Worm (Caenorhabditis elegans) whole organism, young adult: ENCODE measurements around the gene T04C12.7.
A peak's percentile ranks its signal among the peaks of the same experiment; 100 is the strongest.

Experiments used
- B0035.1 ChIP-seq: sonication (generic microtip); optimal IDR thresholded peaks from 2 replicates; lab custom pipeline; 2016; ENCODE audit warnings: missing genetic modification characterization, mild to moderate bottlenecking, missing compliant biosample characterization, missing genotype, missing genetic modification reagents
- B0261.1 ChIP-seq: sonication (generic microtip); optimal IDR thresholded peaks from 2 replicates; lab custom pipeline; 2016; ENCODE audit warnings: mild to moderate bottlenecking, missing genetic modification characterization, moderate library complexity, missing compliant biosample characterization
- C06A6.2 ChIP-seq: fragments of 200-800 bp; sonication (Bioruptor generic); conservative IDR thresholded peaks from 2 replicates; pipeline ENCODE4 v1.3.6; 2022; ENCODE audit warnings: missing genetic modification characterization, missing compliant biosample characterization
- D2030.7 ChIP-seq: fragments of 200-800 bp; sonication (Bioruptor generic); IDR thresholded peaks from 2 replicates; pipeline ENCODE4 v1.3.6; 2022; ENCODE audit warnings: missing genetic modification reagents, missing genetic modification characterization, missing compliant biosample characterization
- F10E7.11 ChIP-seq: sonication (generic microtip); optimal IDR thresholded peaks from 2 replicates; lab custom pipeline; 2017; ENCODE audit warnings: mild to moderate bottlenecking, missing genetic modification characterization, moderate library complexity, missing compliant biosample characterization
- F22D6.2 ChIP-seq: sonication (generic microtip); optimal IDR thresholded peaks from 2 replicates; lab custom pipeline; 2016; ENCODE audit warnings: mild to moderate bottlenecking, missing genetic modification characterization, missing compliant biosample characterization
- F37B4.10 ChIP-seq: fragments of 200-800 bp; sonication (Bioruptor generic); IDR thresholded peaks from 2 replicates; pipeline ENCODE4 v1.3.6; 2022; ENCODE audit warnings: missing genetic modification characterization, missing compliant biosample characterization
- F49E8.2 ChIP-seq: sonication (generic microtip); optimal IDR thresholded peaks from 3 replicates; lab custom pipeline; 2017; ENCODE audit warnings: missing genetic modification characterization, mild to moderate bottlenecking, missing compliant biosample characterization, antibody characterized with exemption, moderate library complexity; ENCODE audit not compliant: insufficient read depth
- K11D2.4 ChIP-seq: fragments of 200-800 bp; sonication (Bioruptor generic); IDR thresholded peaks from 2 replicates; pipeline ENCODE4 v1.3.6; 2022; ENCODE audit warnings: missing genetic modification reagents, missing genetic modification characterization, missing compliant biosample characterization
- Y53F4B.3 ChIP-seq: fragments of 200-800 bp; sonication (Bioruptor generic); IDR thresholded peaks from 2 replicates; pipeline ENCODE4 v1.3.6; 2022; ENCODE audit warnings: missing genetic modification reagents, missing genetic modification characterization, missing compliant biosample characterization
- Y53G8AR.9 ChIP-seq: fragments of 200-800 bp; sonication (Bioruptor generic); conservative IDR thresholded peaks from 2 replicates; pipeline ENCODE4 v1.3.6; 2022; ENCODE audit warnings: missing genetic modification reagents, missing genetic modification characterization, missing compliant biosample characterization
- aptf-2 ChIP-seq: fragments of 200-800 bp; sonication (Bioruptor generic); conservative IDR thresholded peaks from 2 replicates; pipeline ENCODE4 v1.3.6; 2022; ENCODE audit warnings: missing genetic modification reagents, missing genetic modification characterization, missing compliant biosample characterization
- aptf-3 ChIP-seq: fragments of 200-800 bp; sonication (Bioruptor generic); IDR thresholded peaks from 2 replicates; pipeline ENCODE4 v1.3.6; 2022; ENCODE audit warnings: missing genetic modification characterization, missing compliant biosample characterization
- attf-5 ChIP-seq: fragments of 200-800 bp; sonication (Bioruptor generic); optimal IDR thresholded peaks from 2 replicates; lab custom pipeline; 2018; ENCODE audit warnings: mild to moderate bottlenecking, missing genetic modification characterization, missing compliant biosample characterization
- ccch-3 ChIP-seq: fragments of 200-800 bp; sonication (Bioruptor generic); optimal IDR thresholded peaks from 2 replicates; lab custom pipeline; 2018; ENCODE audit warnings: mild to moderate bottlenecking, missing genetic modification characterization, missing compliant biosample characterization
- ceh-58 ChIP-seq: fragments of 200-800 bp; sonication (Bioruptor generic); IDR thresholded peaks from 2 replicates; pipeline ENCODE4 v1.3.6; 2022; ENCODE audit warnings: missing genetic modification characterization, missing compliant biosample characterization
- ceh-91 ChIP-seq: fragments of 200-800 bp; sonication (Bioruptor generic); IDR thresholded peaks from 2 replicates; pipeline ENCODE4 v1.3.6; 2022; ENCODE audit warnings: missing genetic modification reagents, missing genetic modification characterization, missing compliant biosample characterization
- die-1 ChIP-seq: sonication (generic microtip); optimal IDR thresholded peaks from 2 replicates; lab custom pipeline; 2016; ENCODE audit warnings: missing genotype, mild to moderate bottlenecking, missing genetic modification characterization, missing compliant biosample characterization
- dox-1 ChIP-seq: fragments of 200-800 bp; sonication (Bioruptor generic); IDR thresholded peaks from 2 replicates; pipeline ENCODE4 v1.3.6; 2022; ENCODE audit warnings: missing genetic modification reagents, missing genetic modification characterization, missing compliant biosample characterization
- dpff-1 ChIP-seq: sonication (generic microtip); optimal IDR thresholded peaks from 2 replicates; lab custom pipeline; 2017; ENCODE audit warnings: mild to moderate bottlenecking, missing genetic modification characterization, missing compliant biosample characterization
- efl-1 ChIP-seq: fragments of 150-350 bp; optimal IDR thresholded peaks from 2 replicates; lab custom pipeline; 2014; ENCODE audit warnings: missing biosample characterization, missing genetic modification reagents, missing genetic modification characterization
- egrh-3 ChIP-seq: fragments of 200-800 bp; sonication (Bioruptor generic); IDR thresholded peaks from 2 replicates; pipeline ENCODE4 v1.3.6; 2022; ENCODE audit warnings: missing genetic modification reagents, missing genetic modification characterization, missing compliant biosample characterization
- ekl-4 ChIP-seq: fragments of 200-800 bp; sonication (Bioruptor generic); IDR thresholded peaks from 2 replicates; pipeline ENCODE4 v1.3.6; 2022; ENCODE audit warnings: missing genetic modification reagents, missing genetic modification characterization, missing compliant biosample characterization
- fkh-3 ChIP-seq: sonication (generic microtip); optimal IDR thresholded peaks from 2 replicates; lab custom pipeline; 2016; ENCODE audit warnings: mild to moderate bottlenecking, missing genetic modification characterization, missing compliant biosample characterization
- hmg-1.2 ChIP-seq: fragments of 200-800 bp; sonication (Bioruptor generic); IDR thresholded peaks from 2 replicates; pipeline ENCODE4 v1.3.6; 2022; ENCODE audit warnings: missing genetic modification reagents, missing genetic modification characterization, missing compliant biosample characterization
- let-526 ChIP-seq: fragments of 200-800 bp; sonication (Bioruptor generic); IDR thresholded peaks from 2 replicates; pipeline ENCODE4 v1.3.6; 2022; ENCODE audit warnings: missing genetic modification reagents, missing genetic modification characterization, missing compliant biosample characterization
- let-607 ChIP-seq, 2 experiments: fragments of 200-800 bp in 1 of 2; sonication (Bioruptor generic) in 1 of 2; sonication (generic microtip) in 1 of 2; optimal IDR thresholded peaks; 2 replicates each; lab custom pipeline; 2016 to 2018; ENCODE audit warnings: mild to moderate bottlenecking in 2 of 2, missing compliant biosample characterization in 2 of 2, missing genetic modification characterization in 2 of 2, moderate library complexity in 2 of 2, missing genotype in 1 of 2
- lin-40 ChIP-seq: sonication (generic microtip); optimal IDR thresholded peaks from 2 replicates; lab custom pipeline; 2016; ENCODE audit warnings: missing genetic modification characterization, mild to moderate bottlenecking, missing compliant biosample characterization, missing genotype, missing genetic modification reagents
- lin-54 ChIP-seq: fragments of 200-800 bp; sonication (Bioruptor generic); optimal IDR thresholded peaks from 2 replicates; lab custom pipeline; 2018; ENCODE audit warnings: mild to moderate bottlenecking, missing genetic modification characterization, missing compliant biosample characterization
- madf-3 ChIP-seq: fragments of 200-800 bp; sonication (Bioruptor generic); IDR thresholded peaks from 2 replicates; pipeline ENCODE4 v1.3.6; 2022; ENCODE audit warnings: missing genetic modification reagents, missing genetic modification characterization, missing compliant biosample characterization
- mel-28 ChIP-seq: sonication (generic microtip); optimal IDR thresholded peaks from 2 replicates; lab custom pipeline; 2016; ENCODE audit warnings: borderline replicate concordance, mild to moderate bottlenecking, missing genetic modification characterization, missing compliant biosample characterization
- mxl-1 ChIP-seq: sonication (generic microtip); optimal IDR thresholded peaks from 2 replicates; lab custom pipeline; 2016; ENCODE audit warnings: missing genetic modification characterization, missing compliant biosample characterization
- nfya-2 ChIP-seq: fragments of 200-800 bp; sonication (Bioruptor generic); IDR thresholded peaks from 2 replicates; pipeline ENCODE4 v1.3.6; 2022; ENCODE audit warnings: missing genetic modification reagents, missing genetic modification characterization, missing compliant biosample characterization
- nhr-120 ChIP-seq: fragments of 200-800 bp; sonication (Bioruptor generic); IDR thresholded peaks from 2 replicates; pipeline ENCODE4 v1.3.6; 2022; ENCODE audit warnings: missing genetic modification characterization, missing compliant biosample characterization
- nhr-90 ChIP-seq: sonication (generic microtip); optimal IDR thresholded peaks from 2 replicates; lab custom pipeline; 2016; ENCODE audit warnings: missing genotype, mild to moderate bottlenecking, missing genetic modification characterization, missing compliant biosample characterization
- pbrm-1 ChIP-seq: fragments of 200-800 bp; sonication (Bioruptor generic); IDR thresholded peaks from 2 replicates; pipeline ENCODE4 v1.3.6; 2022; ENCODE audit warnings: missing genetic modification reagents, missing genetic modification characterization, missing compliant biosample characterization
- pha-4 ChIP-seq: fragments of 150-350 bp; sonication (generic microtip); optimal IDR thresholded peaks from 2 replicates; lab custom pipeline; 2014; ENCODE audit warnings: missing biosample characterization, missing genetic modification reagents, missing genetic modification characterization
- sdz-38 ChIP-seq: sonication (generic microtip); optimal IDR thresholded peaks from 2 replicates; lab custom pipeline; 2016; ENCODE audit warnings: missing genotype, missing genetic modification characterization, missing compliant biosample characterization
- sea-2 ChIP-seq: fragments of 200-800 bp; sonication (Bioruptor generic); IDR thresholded peaks from 2 replicates; pipeline ENCODE4 v1.3.6; 2022; ENCODE audit warnings: missing genetic modification characterization, missing compliant biosample characterization
- snpc-3.4 ChIP-seq: sonication (generic microtip); optimal IDR thresholded peaks from 2 replicates; lab custom pipeline; 2017; ENCODE audit warnings: missing genetic modification characterization, mild to moderate bottlenecking, missing compliant biosample characterization, antibody characterized with exemption, moderate library complexity, missing genotype, missing genetic modification reagents
- snpc-4 ChIP-seq, 5 experiments: fragments of 150-350 bp in 1 of 5; sonication (generic microtip) in 4 of 5; optimal IDR thresholded peaks; 2 replicates each; lab custom pipeline; 2014 to 2018; ENCODE audit warnings: missing genetic modification characterization in 5 of 5, missing biosample characterization in 3 of 5, antibody characterized with exemption in 2 of 5, mild to moderate bottlenecking in 2 of 5, missing compliant biosample characterization in 2 of 5, missing genotype in 2 of 5, moderate library complexity in 2 of 5, missing genetic modification reagents in 1 of 5
- sptf-2 ChIP-seq: fragments of 200-800 bp; sonication (Bioruptor generic); optimal IDR thresholded peaks from 2 replicates; lab custom pipeline; 2018; ENCODE audit warnings: mild to moderate bottlenecking, missing genetic modification characterization, missing compliant biosample characterization
- tbp1 ChIP-seq: fragments of 200-800 bp; sonication (Bioruptor generic); optimal IDR thresholded peaks from 2 replicates; lab custom pipeline; 2018; ENCODE audit warnings: mild to moderate bottlenecking, missing genetic modification characterization, missing compliant biosample characterization
- tbx-9 ChIP-seq: sonication (generic microtip); optimal IDR thresholded peaks from 2 replicates; lab custom pipeline; 2016; ENCODE audit warnings: borderline replicate concordance, missing genetic modification characterization, inconsistent platforms, missing compliant biosample characterization
- tlf-1 ChIP-seq: fragments of 200-800 bp; sonication (Bioruptor generic); optimal IDR thresholded peaks from 2 replicates; lab custom pipeline; 2018; ENCODE audit warnings: mild to moderate bottlenecking, missing genetic modification characterization, missing compliant biosample characterization
- unc-62 ChIP-seq: fragments of 150-350 bp; optimal IDR thresholded peaks from 2 replicates; lab custom pipeline; 2014; ENCODE audit warnings: missing biosample characterization, missing genetic modification reagents, missing genetic modification characterization
- zfh-2 ChIP-seq: fragments of 200-800 bp; sonication (Bioruptor generic); conservative IDR thresholded peaks from 2 replicates; pipeline ENCODE4 v1.3.6; 2022; ENCODE audit warnings: missing genetic modification reagents, missing genetic modification characterization, missing compliant biosample characterization
- ztf-22 ChIP-seq: fragments of 200-800 bp; sonication (Bioruptor generic); optimal IDR thresholded peaks from 2 replicates; lab custom pipeline; 2018; ENCODE audit warnings: mild to moderate bottlenecking, missing genetic modification characterization, moderate library complexity, missing compliant biosample characterization
- ztf-25 ChIP-seq: fragments of 200-800 bp; sonication (Bioruptor generic); IDR thresholded peaks from 2 replicates; pipeline ENCODE4 v1.3.6; 2022; ENCODE audit warnings: missing genetic modification reagents, missing genetic modification characterization, missing compliant biosample characterization

T04C12.7 gene

ce11 chrV:11069277-11069676 lies 15.3 kb downstream of the T04C12.7 start, which contains the start of gene T04C12.8 (continued):
- TF ChIP-seq mxl-1 (tag; lab: Kevin White, UChicago) (no peak), tbp1 (GFP tag; lab: Kevin White, UChicago) (peak; percentile 9), C06A6.2 (GFP tag; lab: Robert Waterston, UW) (no peak), pha-4 (tag; lab: Kevin White, UChicago) (no peak), sea-2 (GFP tag; lab: Robert Waterston, UW) (no peak), snpc-3.4 (tag; lab: Kevin White, UChicago) (no peak), zfh-2 (no peak), efl-1 (no peak), K11D2.4 (no peak), F22D6.2 (tag; lab: Kevin White, UChicago) (no peak), nhr-90 (tag; lab: Kevin White, UChicago) (no peak), fkh-3 (tag; lab: Kevin White, UChicago) (no peak), sdz-38 (tag; lab: Kevin White, UChicago) (no peak), let-526 (no peak), lin-54 (GFP tag; lab: Kevin White, UChicago) (no peak), Y53F4B.3 (GFP tag; lab: Robert Waterston, UW) (no peak), aptf-2 (no peak), attf-5 (GFP tag; lab: Kevin White, UChicago) (peak; percentile 25), F37B4.10 (GFP tag; lab: Robert Waterston, UW) (no peak), B0035.1 (tag; lab: Kevin White, UChicago) (no peak), dpff-1 (tag; lab: Kevin White, UChicago) (no peak), Y53G8AR.9 (GFP tag; lab: Robert Waterston, UW) (no peak), ztf-25 (GFP tag; lab: Robert Waterston, UW) (no peak), nhr-120 (GFP tag; lab: Robert Waterston, UW) (no peak), nfya-2 (GFP tag; lab: Robert Waterston, UW) (no peak), tbx-9 (tag; lab: Kevin White, UChicago) (no peak), hmg-1.2 (GFP tag; lab: Robert Waterston, UW) (no peak), ceh-58 (GFP tag; lab: Robert Waterston, UW) (no peak), F10E7.11 (tag; lab: Kevin White, UChicago) (no peak), tlf-1 (GFP tag; lab: Kevin White, UChicago) (peak; percentile 46), egrh-3 (GFP tag; lab: Robert Waterston, UW) (no peak), snpc-4 (GFP tag; optimal IDR thresholded peaks at IDR 0.05; lab: Kevin White, UChicago) (no peak), snpc-4 (tag; optimal IDR thresholded peaks at IDR 0.05; lab: Kevin White, UChicago) (peak in 1 of 4 experiments; percentile 14), lin-40 (peak; percentile 34), F49E8.2 (tag; lab: Kevin White, UChicago) (no peak), unc-62 (peak; percentile 88), ztf-22 (peak; percentile 84), mel-28 (tag; lab: Kevin White, UChicago) (no peak), B0261.1 (tag; lab: Kevin White, UChicago) (no peak), D2030.7 (GFP tag; lab: Robert Waterston, UW) (no peak), ceh-91 (GFP tag; lab: Robert Waterston, UW) (no peak), let-607 (tag; optimal IDR thresholded peaks at IDR 0.05; lab: Kevin White, UChicago) (peak in 1 of 2 experiments; percentile 27), aptf-3 (no peak), dox-1 (GFP tag; lab: Robert Waterston, UW) (no peak; the same call in 1 of the 2 replicates), die-1 (tag; lab: Kevin White, UChicago) (no peak), pbrm-1 (no peak), ekl-4 (no peak), madf-3 (GFP tag; lab: Robert Waterston, UW) (no peak), ccch-3 (no peak), sptf-2 (GFP tag; lab: Kevin White, UChicago) (no peak)
